3 worm cellular contexts compared by ENCODE assay signal in genomic region chrX:15604236-15604635, ce11.
TF ChIP-seq lines count a peak whose summit lies in the region.

No protein-coding gene starts in this region.

TF ChIP-seq in whole organism, L2 larva, 48 proteins besides CTCF, POLR2A, EP300 and RAD21:
- TF ChIP-seq ceh-82 (tag; optimal IDR thresholded peaks at IDR 0.05; lab: Kevin White, UChicago) (no peak), nhr-23 (tag; optimal IDR thresholded peaks at IDR 0.05; lab: Kevin White, UChicago) (no peak), sma-9 (GFP tag; optimal IDR thresholded peaks at IDR 0.05; lab: Kevin White, UChicago) (peak; percentile 0), sma-9 (tag; optimal IDR thresholded peaks at IDR 0.05; lab: Kevin White, UChicago) (no peak), F13H6.1 (tag; optimal IDR thresholded peaks at IDR 0.05; lab: Kevin White, UChicago) (no peak), gmeb-1 (tag; optimal IDR thresholded peaks at IDR 0.05; lab: Kevin White, UChicago) (no peak)

TF ChIP-seq in whole organism, L4 larva, 104 proteins besides CTCF, POLR2A, EP300 and RAD21:
- TF ChIP-seq lin-15B (tag; optimal IDR thresholded peaks at IDR 0.05; lab: Kevin White, UChicago), result no peak
- no peak for TF ChIP-seq dmd-8 (GFP tag; IDR thresholded peaks at IDR 0.05; lab: Robert Waterston, UW)
- peak; percentile 74 for TF ChIP-seq aha-1 (tag; lab: Kevin White, UChicago)
- no peak for TF ChIP-seq T20F7.1 (GFP tag; optimal IDR thresholded peaks at IDR 0.05; lab: Kevin White, UChicago)
- TF ChIP-seq lim-7 (GFP tag; IDR thresholded peaks at IDR 0.05; lab: Robert Waterston, UW), result 0 out of 2 replicates have a peak, but pooled peaks have one; percentile 20
- TF ChIP-seq ces-1 (GFP tag; optimal IDR thresholded peaks at IDR 0.05; lab: Kevin White, UChicago), result no peak
- TF ChIP-seq mes-2 (tag; optimal IDR thresholded peaks at IDR 0.05; lab: Kevin White, UChicago; ENCODE audit: poor library complexity, severe bottlenecking), result peak; percentile 24
- TF ChIP-seq T26A8.4 (GFP tag; IDR thresholded peaks at IDR 0.05; lab: Robert Waterston, UW), result peak; percentile 68; the same call in 1 of the 2 replicates
- TF ChIP-seq php-3 (GFP tag; IDR thresholded peaks at IDR 0.05; lab: Robert Waterston, UW), result 0 out of 2 replicates have a peak, but pooled peaks have one; percentile 5
- no peak for TF ChIP-seq cey-2 (tag; optimal IDR thresholded peaks at IDR 0.05; lab: Kevin White, UChicago; ENCODE audit: borderline replicate concordance, insufficient read depth)
- TF ChIP-seq nhr-48 (tag; optimal IDR thresholded peaks at IDR 0.05; lab: Kevin White, UChicago), result no peak
- TF ChIP-seq tra-1 (GFP tag; IDR thresholded peaks at IDR 0.05; lab: Robert Waterston, UW), result no peak
- no peak for TF ChIP-seq ceh-44 (GFP tag; IDR thresholded peaks at IDR 0.05; lab: Robert Waterston, UW)
- peak; percentile 66 for TF ChIP-seq egl-43 (GFP tag; IDR thresholded peaks at IDR 0.05; lab: Robert Waterston, UW)
- TF ChIP-seq nhr-237 (tag; optimal IDR thresholded peaks at IDR 0.05; lab: Kevin White, UChicago), result no peak
- no peak for TF ChIP-seq ceh-28 (tag; optimal IDR thresholded peaks at IDR 0.05; lab: Kevin White, UChicago)
- no peak for TF ChIP-seq lin-39 (tag; optimal IDR thresholded peaks at IDR 0.05; lab: Kevin White, UChicago)

TF ChIP-seq in whole organism, young adult, 124 proteins besides CTCF, POLR2A, EP300 and RAD21:
- TF ChIP-seq F49E8.2 (tag; optimal IDR thresholded peaks at IDR 0.05; lab: Kevin White, UChicago; ENCODE audit: insufficient read depth) (no peak), snpc-4 (GFP tag; optimal IDR thresholded peaks at IDR 0.05; lab: Kevin White, UChicago) (no peak), snpc-4 (tag; optimal IDR thresholded peaks at IDR 0.05; lab: Kevin White, UChicago) (no peak), F23B12.7 (tag; optimal IDR thresholded peaks at IDR 0.05; lab: Kevin White, UChicago; ENCODE audit: insufficient read depth) (no peak), chd-7 (tag; optimal IDR thresholded peaks at IDR 0.05; lab: Kevin White, UChicago) (no peak), ekl-4 (GFP tag; IDR thresholded peaks at IDR 0.05; lab: Robert Waterston, UW) (0 out of 2 replicates have a peak, but pooled peaks have one; percentile 44), aptf-2 (GFP tag; conservative IDR thresholded peaks at IDR 0.05; lab: Robert Waterston, UW) (no peak), F57A8.1 (GFP tag; optimal IDR thresholded peaks at IDR 0.05; lab: Kevin White, UChicago) (no peak), lsy-27 (tag; optimal IDR thresholded peaks at IDR 0.05; lab: Kevin White, UChicago; ENCODE audit: borderline replicate concordance, insufficient read depth) (no peak), mcd-1 (GFP tag; IDR thresholded peaks at IDR 0.05; lab: Robert Waterston, UW) (no peak), K11D2.4 (GFP tag; IDR thresholded peaks at IDR 0.05; lab: Robert Waterston, UW) (no peak), cebp-1 (GFP tag; IDR thresholded peaks at IDR 0.05; lab: Robert Waterston, UW) (no peak), cebp-1 (tag; optimal IDR thresholded peaks at IDR 0.05; lab: Kevin White, UChicago) (peak; percentile 15), hrde-1 (tag; optimal IDR thresholded peaks at IDR 0.05; lab: Kevin White, UChicago; ENCODE audit: borderline replicate concordance) (no peak), ZK185.1 (tag; optimal IDR thresholded peaks at IDR 0.05; lab: Kevin White, UChicago; ENCODE audit: poor library complexity, severe bottlenecking) (no peak), Y53G8AR.9 (GFP tag; conservative IDR thresholded peaks at IDR 0.05; lab: Robert Waterston, UW) (0 out of 2 replicates have a peak, but pooled peaks have one; percentile 25), ceh-100 (GFP tag; IDR thresholded peaks at IDR 0.05; lab: Robert Waterston, UW) (no peak), ceh-40 (GFP tag; IDR thresholded peaks at IDR 0.05; lab: Robert Waterston, UW) (no peak), F22D6.2 (tag; optimal IDR thresholded peaks at IDR 0.05; lab: Kevin White, UChicago) (no peak), nfyb-1 (GFP tag; IDR thresholded peaks at IDR 0.05; lab: Robert Waterston, UW) (peak; percentile 56; the same call in 1 of the 2 replicates), F39B2.1 (GFP tag; IDR thresholded peaks at IDR 0.05; lab: Robert Waterston, UW) (0 out of 2 replicates have a peak, but pooled peaks have one; percentile 23), hmg-1.2 (GFP tag; IDR thresholded peaks at IDR 0.05; lab: Robert Waterston, UW) (0 out of 2 replicates have a peak, but pooled peaks have one; percentile 8), lir-1 (GFP tag; conservative IDR thresholded peaks at IDR 0.05; lab: Robert Waterston, UW) (no peak), ztf-6 (GFP tag; IDR thresholded peaks at IDR 0.05; lab: Robert Waterston, UW) (no peak), lsl-1 (GFP tag; optimal IDR thresholded peaks at IDR 0.05; lab: Kevin White, UChicago) (no peak), lag-1 (GFP tag; IDR thresholded peaks at IDR 0.05; lab: Robert Waterston, UW) (no peak), Y95B8A.8 (GFP tag; IDR thresholded peaks at IDR 0.05; lab: Robert Waterston, UW) (no peak)
